Fruit fly (Drosophila melanogaster) whole organism, embryonic: ENCODE results near the gene CG5103.
A peak's percentile ranks its signal among the peaks of the same experiment; 100 is the strongest.

Source experiments
- CG10267 ChIP-seq: fragments of 200-800 bp; sonication (Bioruptor generic); optimal IDR thresholded peaks from 2 replicates; lab custom pipeline; 2018; ENCODE audit warnings: missing biosample characterization, mild to moderate bottlenecking, missing genetic modification characterization, moderate library complexity
- CG10321 ChIP-seq: fragments of 200-800 bp; sonication (Bioruptor generic); IDR thresholded peaks from 2 replicates; pipeline ENCODE4 v1.3.6; 2022; ENCODE audit warnings: missing biosample characterization, missing genetic modification characterization
- CG13287 ChIP-seq: fragments of 200-800 bp; sonication (Bioruptor generic); IDR thresholded peaks from 2 replicates; pipeline ENCODE4 v1.3.6; 2022; ENCODE audit warnings: missing biosample characterization, missing genetic modification characterization; ENCODE audit not compliant: partially characterized antibody
- CG15073 ChIP-seq: fragments of 200-800 bp; sonication (Bioruptor generic); optimal IDR thresholded peaks from 2 replicates; lab custom pipeline; 2016; ENCODE audit warnings: missing biosample characterization, missing genetic modification characterization
- CG15601 ChIP-seq: fragments of 200-800 bp; sonication (Bioruptor generic); optimal IDR thresholded peaks from 3 replicates; lab custom pipeline; 2019; ENCODE audit warnings: missing biosample characterization, mild to moderate bottlenecking, missing genetic modification characterization, moderate library complexity
- CG1603 ChIP-seq: fragments of 200-800 bp; sonication (Bioruptor generic); optimal IDR thresholded peaks from 2 replicates; lab custom pipeline; 2019; ENCODE audit warnings: missing biosample characterization, mild to moderate bottlenecking, missing genetic modification characterization, moderate library complexity
- CG17829 ChIP-seq: fragments of 200-800 bp; optimal IDR thresholded peaks from 2 replicates; lab custom pipeline; 2019; ENCODE audit warnings: missing biosample characterization, mild to moderate bottlenecking, missing genetic modification characterization, moderate library complexity
- CG18619 ChIP-seq: fragments of 200-800 bp; sonication (Bioruptor generic); optimal IDR thresholded peaks from 3 replicates; lab custom pipeline; 2017; ENCODE audit warnings: missing biosample characterization, mild to moderate bottlenecking, missing genetic modification characterization
- CG3281 ChIP-seq: fragments of 200-800 bp; sonication (Bioruptor generic); optimal IDR thresholded peaks from 3 replicates; lab custom pipeline; 2017; ENCODE audit warnings: missing biosample characterization, mild to moderate bottlenecking, missing genetic modification characterization
- CG34422 ChIP-seq: fragments of 200-800 bp; sonication (Bioruptor generic); IDR thresholded peaks from 3 replicates; pipeline ENCODE4 v1.3.6; 2022; ENCODE audit warnings: missing biosample characterization, missing genetic modification characterization
- CG4282 ChIP-seq: fragments of 200-800 bp; sonication (Bioruptor generic); optimal IDR thresholded peaks from 2 replicates; lab custom pipeline; 2016; ENCODE audit warnings: missing biosample characterization, missing genetic modification characterization
- CG4707 ChIP-seq: fragments of 200-800 bp; sonication (Bioruptor generic); optimal IDR thresholded peaks from 2 replicates; lab custom pipeline; 2018; ENCODE audit warnings: missing biosample characterization, mild to moderate bottlenecking, missing genetic modification characterization, moderate library complexity
- CG6654 ChIP-seq: fragments of 200-800 bp; sonication (Bioruptor generic); optimal IDR thresholded peaks from 2 replicates; lab custom pipeline; 2017; ENCODE audit warnings: missing biosample characterization, mild to moderate bottlenecking, missing genetic modification characterization
- CG7556 ChIP-seq: fragments of 200-800 bp; sonication (Bioruptor generic); optimal IDR thresholded peaks from 2 replicates; lab custom pipeline; 2017; ENCODE audit warnings: missing biosample characterization, mild to moderate bottlenecking, missing genetic modification characterization
- CG7839 ChIP-seq: fragments of 200-800 bp; sonication (Bioruptor generic); optimal IDR thresholded peaks from 3 replicates; lab custom pipeline; 2018; ENCODE audit warnings: missing biosample characterization, mild to moderate bottlenecking, missing genetic modification characterization, moderate library complexity
- CG9437 ChIP-seq: fragments of 200-800 bp; sonication (Bioruptor generic); optimal IDR thresholded peaks from 2 replicates; lab custom pipeline; 2018; ENCODE audit warnings: missing biosample characterization, mild to moderate bottlenecking, missing genetic modification characterization
- CG9609 ChIP-seq: fragments of 200-800 bp; sonication (Bioruptor generic); optimal IDR thresholded peaks from 3 replicates; lab custom pipeline; 2016; ENCODE audit warnings: missing biosample characterization, missing genetic modification characterization
- Camta ChIP-seq: fragments of 200-800 bp; sonication (Bioruptor generic); optimal IDR thresholded peaks from 2 replicates; lab custom pipeline; 2016; ENCODE audit warnings: missing biosample characterization, missing genetic modification characterization
- Deaf1 ChIP-seq: fragments of 200-800 bp; optimal IDR thresholded peaks from 3 replicates; lab custom pipeline; 2019; ENCODE audit warnings: missing biosample characterization, mild to moderate bottlenecking, missing genetic modification characterization, moderate library complexity
- Dfd ChIP-seq, 2 experiments: fragments of >200 bp; optimal IDR thresholded peaks; 2 replicates each; lab custom pipeline; 2017; ENCODE audit warnings: missing biosample characterization in 2 of 2, missing genetic modification characterization in 2 of 2
- H2.0 ChIP-seq: fragments of 200-800 bp; sonication (Bioruptor generic); IDR thresholded peaks from 2 replicates; pipeline ENCODE4 v1.3.6; 2022; ENCODE audit warnings: missing biosample characterization, missing genetic modification characterization
- HLH4C ChIP-seq: fragments of 200-800 bp; sonication (Bioruptor generic); IDR thresholded peaks from 3 replicates; pipeline ENCODE4 v1.3.6; 2022; ENCODE audit warnings: missing biosample characterization, missing genetic modification characterization; ENCODE audit not compliant: partially characterized antibody
- Hmr ChIP-seq: fragments of 200-800 bp; sonication (Bioruptor generic); optimal IDR thresholded peaks from 3 replicates; lab custom pipeline; 2017; ENCODE audit warnings: mild to moderate bottlenecking, missing biosample characterization, missing genetic modification reagents, missing genetic modification characterization
- Kr ChIP-seq: fragments of 200-800 bp; sonication (Bioruptor generic); optimal IDR thresholded peaks from 2 replicates; lab custom pipeline; 2017; ENCODE audit warnings: missing biosample characterization, mild to moderate bottlenecking, missing genetic modification characterization
- Nf-YC ChIP-seq: fragments of 200-800 bp; optimal IDR thresholded peaks from 3 replicates; lab custom pipeline; 2019; ENCODE audit warnings: missing biosample characterization, mild to moderate bottlenecking, missing genetic modification characterization, moderate library complexity
- Ravus ChIP-seq: fragments of 200-800 bp; sonication (Bioruptor generic); IDR thresholded peaks from 2 replicates; pipeline ENCODE4 v1.3.6; 2022; ENCODE audit warnings: missing biosample characterization, missing genetic modification characterization
- Scr ChIP-seq: fragments of 200-800 bp; sonication (Bioruptor generic); IDR thresholded peaks from 2 replicates; pipeline ENCODE4 v1.3.6; 2022; ENCODE audit warnings: missing biosample characterization, missing genetic modification characterization; ENCODE audit not compliant: partially characterized antibody
- bbx ChIP-seq: fragments of 200-800 bp; sonication (Bioruptor generic); IDR thresholded peaks from 2 replicates; pipeline ENCODE4 v1.3.6; 2022; ENCODE audit warnings: missing biosample characterization, missing genetic modification characterization; ENCODE audit not compliant: partially characterized antibody
- cato ChIP-seq: fragments of 200-800 bp; sonication (Bioruptor generic); optimal IDR thresholded peaks from 2 replicates; lab custom pipeline; 2016; ENCODE audit warnings: missing biosample characterization, missing genetic modification characterization, borderline replicate concordance
- cwo ChIP-seq: fragments of 200-800 bp; sonication (Bioruptor generic); optimal IDR thresholded peaks from 3 replicates; lab custom pipeline; 2017; ENCODE audit warnings: missing biosample characterization, missing genetic modification characterization, mild to moderate bottlenecking, moderate library complexity, missing genetic modification reagents
- dan ChIP-seq: fragments of 200-800 bp; sonication (Bioruptor generic); IDR thresholded peaks from 2 replicates; pipeline ENCODE4 v1.3.6; 2022; ENCODE audit warnings: missing biosample characterization, missing genetic modification characterization
- dimm ChIP-seq: fragments of 200-800 bp; sonication (Bioruptor generic); IDR thresholded peaks from 2 replicates; pipeline ENCODE4 v1.3.6; 2022; ENCODE audit warnings: missing biosample characterization, missing genetic modification characterization
- dmrt99B ChIP-seq: fragments of 200-800 bp; sonication (Bioruptor generic); optimal IDR thresholded peaks from 2 replicates; lab custom pipeline; 2018; ENCODE audit warnings: missing biosample characterization, mild to moderate bottlenecking, missing genetic modification characterization, moderate library complexity
- en ChIP-seq: fragments of 200-800 bp; sonication (Bioruptor generic); optimal IDR thresholded peaks from 2 replicates; lab custom pipeline; 2016; ENCODE audit warnings: missing biosample characterization, missing genetic modification characterization
- esg ChIP-seq: fragments of 200-800 bp; sonication (Bioruptor generic); conservative IDR thresholded peaks from 2 replicates; pipeline ENCODE4 v1.3.6; 2022; ENCODE audit warnings: missing biosample characterization, missing genetic modification characterization
- fd3F ChIP-seq: fragments of 200-800 bp; sonication (Bioruptor generic); optimal IDR thresholded peaks from 2 replicates; lab custom pipeline; 2018; ENCODE audit warnings: missing biosample characterization, mild to moderate bottlenecking, missing genetic modification characterization, moderate library complexity
- ftz-f1 ChIP-seq: fragments of 200-800 bp; sonication (Bioruptor generic); optimal IDR thresholded peaks from 2 replicates; lab custom pipeline; 2016; ENCODE audit warnings: missing biosample characterization, missing genetic modification characterization
- gcm2 ChIP-seq: fragments of 200-800 bp; sonication (Bioruptor generic); optimal IDR thresholded peaks from 2 replicates; lab custom pipeline; 2016; ENCODE audit warnings: missing biosample characterization, missing genetic modification characterization
- nerfin-2 ChIP-seq: fragments of 200-800 bp; sonication (Bioruptor generic); IDR thresholded peaks from 2 replicates; pipeline ENCODE4 v1.3.6; 2022; ENCODE audit warnings: missing biosample characterization, missing genetic modification characterization; ENCODE audit not compliant: partially characterized antibody
- nom ChIP-seq: fragments of 200-800 bp; sonication (Bioruptor generic); optimal IDR thresholded peaks from 2 replicates; lab custom pipeline; 2017; ENCODE audit warnings: missing biosample characterization, missing genetic modification characterization, mild to moderate bottlenecking, moderate library complexity, missing genetic modification reagents
- pb ChIP-seq: fragments of 200-800 bp; sonication (Bioruptor generic); optimal IDR thresholded peaks from 3 replicates; lab custom pipeline; 2016; ENCODE audit warnings: missing biosample characterization, missing genetic modification characterization
- prd ChIP-seq, 3 experiments: fragments of >200 bp in 2 of 3; fragments of 200-800 bp in 1 of 3; sonication (Bioruptor generic) in 1 of 3; optimal IDR thresholded peaks in 2 of 3; IDR thresholded peaks in 1 of 3; 2 replicates in 2 of 3; 3 replicates in 1 of 3; pipeline versions ENCODE4 v1.3.6 to Lab custom; 2017 to 2022; ENCODE audit warnings: missing biosample characterization in 1 of 3, missing genetic modification characterization in 1 of 3
- schlank ChIP-seq: fragments of 200-800 bp; sonication (Bioruptor generic); optimal IDR thresholded peaks from 2 replicates; lab custom pipeline; 2018; ENCODE audit warnings: missing biosample characterization, mild to moderate bottlenecking, missing genetic modification characterization
- ssp ChIP-seq: fragments of 200-800 bp; sonication (Bioruptor generic); IDR thresholded peaks from 2 replicates; pipeline ENCODE4 v1.3.6; 2022; ENCODE audit warnings: missing biosample characterization, missing genetic modification characterization
- tgo ChIP-seq: fragments of 200-800 bp; sonication (Bioruptor generic); IDR thresholded peaks from 3 replicates; pipeline ENCODE4 v1.3.6; 2022; ENCODE audit warnings: missing biosample characterization, missing genetic modification characterization
- tna ChIP-seq: fragments of 200-800 bp; sonication (Bioruptor generic); IDR thresholded peaks from 2 replicates; pipeline ENCODE4 v1.3.6; 2022; ENCODE audit warnings: missing biosample characterization, missing genetic modification characterization; ENCODE audit not compliant: partially characterized antibody
- unpg ChIP-seq: fragments of 200-800 bp; sonication (Bioruptor generic); optimal IDR thresholded peaks from 3 replicates; lab custom pipeline; 2018; ENCODE audit warnings: missing biosample characterization, mild to moderate bottlenecking, missing genetic modification characterization, moderate library complexity
- usp ChIP-seq: fragments of >200 bp; optimal IDR thresholded peaks from 2 replicates; lab custom pipeline; 2017; ENCODE audit warnings: missing biosample characterization, missing genetic modification characterization
- zfh1 ChIP-seq: fragments of 200-800 bp; sonication (Bioruptor generic); IDR thresholded peaks from 3 replicates; pipeline ENCODE4 v1.3.6; 2022; ENCODE audit warnings: missing biosample characterization, missing genetic modification characterization

Gene CG5103

DNA sequence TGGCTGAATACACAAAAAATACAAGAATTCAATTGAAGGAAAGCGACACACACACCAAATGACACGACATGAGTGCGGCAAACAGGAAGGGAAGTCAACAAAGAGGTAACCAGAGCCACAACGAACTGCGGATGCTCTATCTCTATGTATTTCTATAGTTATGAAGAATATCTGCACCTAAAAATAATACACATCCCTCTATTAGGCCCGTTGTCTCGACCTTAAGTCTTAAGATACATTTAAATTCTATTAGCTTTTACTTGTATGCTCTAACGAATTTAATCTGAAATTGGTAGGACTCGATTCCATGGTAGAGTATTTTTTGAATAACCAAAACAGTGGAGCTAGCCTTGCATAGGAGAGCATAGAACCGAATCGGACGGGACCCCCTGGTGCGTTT, 12.8 kb downstream of the CG5103 start (continued):
- TF ChIP-seq CG9437 (GFP tag; lab: Kevin White, UChicago) (peak; percentile 70), cwo (GFP tag; lab: Kevin White, UChicago) (peak; percentile 38), ftz-f1 (GFP tag; lab: Kevin White, UChicago) (no peak), prd (optimal IDR thresholded peaks at IDR 0.05; lab: Kevin White, UChicago) (no peak), prd (GFP tag; IDR thresholded peaks at IDR 0.05; lab: Robert Waterston, UW) (peak; percentile 94), Deaf1 (tag; lab: Kevin White, UChicago) (peak; percentile 53), CG7556 (peak; percentile 92), CG6654 (GFP tag; lab: Kevin White, UChicago) (peak; percentile 68), dimm (GFP tag; lab: Robert Waterston, UW) (peak; percentile 54; the same call in 1 of the 2 replicates), CG13287 (no peak), en (GFP tag; lab: Kevin White, UChicago) (peak; percentile 82), CG15073 (GFP tag; lab: Kevin White, UChicago) (peak; percentile 75), gcm2 (GFP tag; lab: Kevin White, UChicago) (peak; percentile 81), dan (GFP tag; lab: Robert Waterston, UW) (peak; percentile 95; the same call in 1 of the 2 replicates), fd3F (GFP tag; lab: Kevin White, UChicago) (peak; percentile 28), nerfin-2 (no peak), CG17829 (tag; lab: Kevin White, UChicago) (peak; percentile 97), bbx (no peak), Scr (GFP tag; lab: Robert Waterston, UW) (no peak), CG9609 (GFP tag; lab: Kevin White, UChicago) (peak; percentile 89), zfh1 (peak; percentile 97), Ravus (GFP tag; lab: Robert Waterston, UW) (peak; percentile 61), Nf-YC (tag; lab: Kevin White, UChicago) (no peak), CG10267 (tag; lab: Kevin White, UChicago) (peak; percentile 92), tgo (GFP tag; lab: Robert Waterston, UW) (peak; percentile 84), H2.0 (GFP tag; lab: Robert Waterston, UW) (peak; percentile 87), CG4282 (GFP tag; lab: Kevin White, UChicago) (peak; percentile 44), Dfd (GFP tag; optimal IDR thresholded peaks at IDR 0.05; lab: Kevin White, UChicago) (no peak), cato (GFP tag; lab: Kevin White, UChicago) (peak; percentile 70), ssp (GFP tag; lab: Robert Waterston, UW) (peak; percentile 78), usp (GFP tag; lab: Kevin White, UChicago) (no peak), tna (GFP tag; lab: Robert Waterston, UW) (no peak), schlank (tag; lab: Kevin White, UChicago) (no peak), CG10321 (no peak), CG4707 (GFP tag; lab: Kevin White, UChicago) (peak; percentile 80), esg (GFP tag; lab: Robert Waterston, UW) (peak; percentile 84), Kr (GFP tag; lab: Kevin White, UChicago) (peak; percentile 95), Hmr (GFP tag; lab: Kevin White, UChicago) (peak; percentile 45), CG7839 (tag; lab: Kevin White, UChicago) (peak; percentile 92), unpg (GFP tag; lab: Kevin White, UChicago) (peak; percentile 93), Camta (GFP tag; lab: Kevin White, UChicago) (peak; percentile 91), HLH4C (GFP tag; lab: Robert Waterston, UW) (no peak), CG18619 (GFP tag; lab: Kevin White, UChicago) (peak; percentile 84), CG15601 (tag; lab: Kevin White, UChicago) (peak; percentile 94), pb (GFP tag; lab: Kevin White, UChicago) (peak; percentile 89), nom (no peak), CG3281 (peak; percentile 57), dmrt99B (tag; lab: Kevin White, UChicago) (peak; percentile 87), CG1603 (tag; lab: Kevin White, UChicago) (peak; percentile 96), CG34422 (GFP tag; lab: Robert Waterston, UW) (peak; percentile 90; the same call in 2 of the 3 replicates)
